Fruit fly (Drosophila melanogaster): ENCODE results near the gene iPLA2-VIA.

DNA sequence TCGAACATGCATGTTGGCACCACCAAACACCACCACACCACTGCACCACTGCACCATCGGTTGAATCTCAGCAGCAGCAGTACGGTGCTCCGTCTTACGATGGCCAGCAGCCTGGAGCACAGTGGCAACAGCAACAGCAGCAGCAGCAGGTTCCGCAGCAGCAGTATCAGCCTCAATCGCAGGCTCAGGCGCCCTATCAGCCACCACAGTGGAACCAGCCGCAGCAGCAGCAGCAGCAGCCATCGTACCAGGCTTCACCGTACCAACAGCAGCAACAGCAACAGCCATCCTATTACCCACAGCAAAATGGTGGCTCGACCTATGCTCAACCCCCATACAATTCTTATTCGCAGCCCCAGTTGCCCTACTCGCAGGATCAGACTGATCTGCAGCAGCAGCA lies 32.0 kb downstream of the iPLA2-VIA start:
- no peak for TF ChIP-seq Hr96 (GFP tag; optimal IDR thresholded peaks at IDR 0.05)
- TF ChIP-seq CG11617 (GFP tag; optimal IDR thresholded peaks at IDR 0.05): no peak
- TF ChIP-seq CG33017 (tag; optimal IDR thresholded peaks at IDR 0.05): no peak
- no peak for TF ChIP-seq cnc (optimal IDR thresholded peaks at IDR 0.05)
- no peak for TF ChIP-seq Mnt (GFP tag; optimal IDR thresholded peaks at IDR 0.05)
- no peak for TF ChIP-seq Clk (GFP tag; optimal IDR thresholded peaks at IDR 0.05)
- no peak for TF ChIP-seq toe (GFP tag; optimal IDR thresholded peaks at IDR 0.05)
- no peak for TF ChIP-seq CG14711 (tag; optimal IDR thresholded peaks at IDR 0.05)
- TF ChIP-seq cic (GFP tag; optimal IDR thresholded peaks at IDR 0.05): no peak
- TF ChIP-seq CG12768 (GFP tag; optimal IDR thresholded peaks at IDR 0.05): no peak
- TF ChIP-seq CG5204 (GFP tag; optimal IDR thresholded peaks at IDR 0.05): no peak

Measured in whole organism, adult.